Worm (Caenorhabditis elegans) whole organism, L4/young adult: ENCODE measurements around the gene T11G6.2.

ENCODE experiments used
- W03F9.2 ChIP-seq: fragments of 150-350 bp; optimal IDR thresholded peaks from 2 replicates; lab custom pipeline; 2014; ENCODE audit warnings: missing biosample characterization, missing genetic modification characterization
- dao-5 ChIP-seq: sonication (generic microtip); optimal IDR thresholded peaks from 2 replicates; lab custom pipeline; 2016; ENCODE audit warnings: missing genotype, missing genetic modification characterization, moderate library complexity, missing compliant biosample characterization
- him-1 ChIP-seq: sonication (generic microtip); optimal IDR thresholded peaks from 2 replicates; lab custom pipeline; 2016; ENCODE audit warnings: missing genotype, missing genetic modification reagents, missing genetic modification characterization, missing compliant biosample characterization

Gene T11G6.2

ce11 chrIV:10815950-10816349 is 42.3 kb downstream of the T11G6.2 start:
- TF ChIP-seq W03F9.2 (tag; lab: Kevin White, UChicago): no peak
- no peak for TF ChIP-seq him-1 (tag; lab: Kevin White, UChicago)
- TF ChIP-seq dao-5 (tag; lab: Kevin White, UChicago): no peak

ce11 chrIV:10812099-10812498 is 46.2 kb downstream of the T11G6.2 start, which contains the start of gene miz-1:
TSS of gene miz-1 (plus strand) at chrIV:10812399.
- TF ChIP-seq him-1 (tag; lab: Kevin White, UChicago) (no peak), dao-5 (tag; lab: Kevin White, UChicago) (no peak), W03F9.2 (tag; lab: Kevin White, UChicago) (no peak)

ce11 chrIV:10811388-10811787 is 46.9 kb downstream of the T11G6.2 start:
- TF ChIP-seq W03F9.2 (tag; lab: Kevin White, UChicago) (no peak), him-1 (tag; lab: Kevin White, UChicago) (no peak), dao-5 (tag; lab: Kevin White, UChicago) (no peak)

ce11 chrIV:10810820-10811219 is 47.5 kb downstream of the T11G6.2 start:
- TF ChIP-seq him-1 (tag; lab: Kevin White, UChicago) (no peak), dao-5 (tag; lab: Kevin White, UChicago) (no peak), W03F9.2 (tag; lab: Kevin White, UChicago) (no peak)
